Worm (Caenorhabditis elegans) whole organism, L4/young adult: ENCODE measurements around the gene ykt-6.

Source experiments
- W03F9.2 ChIP-seq: fragments of 150-350 bp; optimal IDR thresholded peaks from 2 replicates; lab custom pipeline; 2014; ENCODE audit warnings: missing biosample characterization, missing genetic modification characterization
- dao-5 ChIP-seq: sonication (generic microtip); optimal IDR thresholded peaks from 2 replicates; lab custom pipeline; 2016; ENCODE audit warnings: missing genotype, missing genetic modification characterization, moderate library complexity, missing compliant biosample characterization
- him-1 ChIP-seq: sonication (generic microtip); optimal IDR thresholded peaks from 2 replicates; lab custom pipeline; 2016; ENCODE audit warnings: missing genotype, missing genetic modification reagents, missing genetic modification characterization, missing compliant biosample characterization

ce11 chrIII:7275296-7275695, 12.1 kb downstream of the ykt-6 start, which contains the start of gene psd-1:
- TF ChIP-seq dao-5 (tag; lab: Kevin White, UChicago) (no peak), W03F9.2 (tag; lab: Kevin White, UChicago) (no peak), him-1 (tag; lab: Kevin White, UChicago) (no peak)
